Worm (Caenorhabditis elegans): Measurements from ENCODE around the gene Y54E2A.4.

DNA sequence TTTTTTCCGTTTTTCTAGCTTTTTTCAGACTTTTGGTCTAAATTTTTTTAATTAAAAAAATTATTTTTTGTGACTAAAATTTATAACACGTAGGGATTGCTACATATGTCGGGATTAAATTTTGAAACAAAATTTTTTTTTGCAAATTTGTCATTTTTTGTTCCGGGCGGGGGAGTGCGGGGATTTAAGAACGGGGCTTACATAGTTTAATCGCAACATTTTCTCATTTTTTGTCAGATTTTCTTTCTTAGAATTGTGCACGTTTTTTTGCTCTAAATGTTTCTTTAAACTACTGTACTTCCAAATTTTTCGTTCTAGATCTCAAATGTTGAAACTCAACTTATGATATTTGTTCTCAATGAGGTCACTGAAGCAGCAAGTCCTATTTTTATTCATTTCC lies 36.3 kb downstream of the Y54E2A.4 start, which contains the start of gene Y54E2A.10:
- TF ChIP-seq jun-1 (tag; optimal IDR thresholded peaks at IDR 0.05) = no peak
- TF ChIP-seq daf-12 (tag; optimal IDR thresholded peaks at IDR 0.05) = no peak

Measured in whole organism, L3 larva.